Worm (Caenorhabditis elegans) whole organism, L1 larva: ENCODE results near the gene rsa-2.

Source experiments
- C16A3.4 ChIP-seq: fragments of 150-350 bp; optimal IDR thresholded peaks from 2 replicates; lab custom pipeline; 2014; ENCODE audit warnings: missing biosample characterization, missing genetic modification characterization
- C34B4.2 ChIP-seq: sonication (generic microtip); optimal IDR thresholded peaks from 2 replicates; lab custom pipeline; 2017; ENCODE audit warnings: mild to moderate bottlenecking, missing genetic modification characterization, missing compliant biosample characterization
- F16B12.6 ChIP-seq: fragments of 150-350 bp; optimal IDR thresholded peaks from 2 replicates; lab custom pipeline; 2014; ENCODE audit warnings: missing biosample characterization, missing genetic modification characterization
- Y116A8C.19 ChIP-seq: sonication (generic microtip); optimal IDR thresholded peaks from 2 replicates; lab custom pipeline; 2016; ENCODE audit warnings: missing compliant biosample characterization, missing genetic modification characterization, borderline replicate concordance
- blmp-1 ChIP-seq: fragments of 150-350 bp; optimal IDR thresholded peaks from 2 replicates; lab custom pipeline; 2014; ENCODE audit warnings: missing biosample characterization, missing genetic modification characterization
- ceh-8 ChIP-seq: fragments of 200-800 bp; sonication (Bioruptor generic); optimal IDR thresholded peaks from 2 replicates; lab custom pipeline; 2018; ENCODE audit warnings: mild to moderate bottlenecking, missing genetic modification characterization, moderate library complexity, missing compliant biosample characterization
- ceh-90 ChIP-seq: sonication (generic microtip); optimal IDR thresholded peaks from 2 replicates; lab custom pipeline; 2016; ENCODE audit warnings: missing genetic modification characterization, missing compliant biosample characterization
- dpl-1 ChIP-seq, 3 experiments: fragments of 150-350 bp in 2 of 3; sonication (generic microtip) in 1 of 3; optimal IDR thresholded peaks; 2 replicates each; lab custom pipeline; 2014 to 2017; ENCODE audit warnings: missing biosample characterization in 3 of 3, missing genetic modification characterization in 3 of 3, missing genetic modification reagents in 3 of 3
- efl-1 ChIP-seq, 4 experiments: fragments of 150-350 bp; optimal IDR thresholded peaks in 3 of 4; peaks in 1 of 4; 1 replicate in 1 of 4; 2 replicates in 3 of 4; lab custom pipeline; 2014; ENCODE audit warnings: missing biosample characterization in 2 of 4, missing genetic modification characterization in 2 of 4, missing genetic modification reagents in 2 of 4
- egl-13 ChIP-seq: sonication (generic microtip); optimal IDR thresholded peaks from 2 replicates; lab custom pipeline; 2016; ENCODE audit warnings: missing genotype, missing genetic modification reagents, missing genetic modification characterization, missing compliant biosample characterization
- egl-27 ChIP-seq, 2 experiments: fragments of 150-350 bp in 1 of 2; sonication (generic microtip); optimal IDR thresholded peaks; 3 replicates each; lab custom pipeline; 2017 to 2018; ENCODE audit warnings: missing biosample characterization in 2 of 2, missing genetic modification characterization in 2 of 2, missing genetic modification reagents in 2 of 2
- elt-2 ChIP-seq: sonication (generic microtip); optimal IDR thresholded peaks from 2 replicates; lab custom pipeline; 2016; ENCODE audit warnings: missing genetic modification characterization, mild to moderate bottlenecking, inconsistent platforms, missing compliant biosample characterization, missing genetic modification reagents
- elt-3 ChIP-seq, 6 experiments: fragments of 150-350 bp in 1 of 6; sonication (generic microtip); optimal IDR thresholded peaks; 2 replicates each; lab custom pipeline; 2017 to 2018; ENCODE audit warnings: missing biosample characterization in 6 of 6, missing genetic modification characterization in 6 of 6, inconsistent platforms in 1 of 6
- ets-5 ChIP-seq: fragments of 200-800 bp; sonication (Bioruptor generic); IDR thresholded peaks from 2 replicates; pipeline ENCODE4 v1.3.6; 2022; ENCODE audit warnings: missing genetic modification characterization, missing compliant biosample characterization
- fkh-10 ChIP-seq: sonication (generic microtip); optimal IDR thresholded peaks from 2 replicates; lab custom pipeline; 2017; ENCODE audit warnings: missing biosample characterization, missing genetic modification reagents, missing genetic modification characterization
- fkh-8 ChIP-seq: sonication (generic microtip); optimal IDR thresholded peaks from 2 replicates; lab custom pipeline; 2016; ENCODE audit warnings: mild to moderate bottlenecking, missing genetic modification characterization, missing compliant biosample characterization
- hpl-2 ChIP-seq: fragments of 150-350 bp; optimal IDR thresholded peaks from 2 replicates; lab custom pipeline; 2014; ENCODE audit warnings: missing biosample characterization, missing genetic modification reagents, missing genetic modification characterization
- irx-1 ChIP-seq: sonication (generic microtip); optimal IDR thresholded peaks from 2 replicates; lab custom pipeline; 2016; ENCODE audit warnings: missing genetic modification characterization, missing compliant biosample characterization
- isw-1 ChIP-seq: fragments of 200-800 bp; sonication (Bioruptor generic); IDR thresholded peaks from 2 replicates; pipeline ENCODE4 v1.3.6; 2022; ENCODE audit warnings: missing genetic modification characterization, missing compliant biosample characterization
- jun-1 ChIP-seq: fragments of 150-350 bp; optimal IDR thresholded peaks from 2 replicates; lab custom pipeline; 2014; ENCODE audit warnings: missing biosample characterization, missing genetic modification reagents, missing genetic modification characterization
- lin-14 ChIP-seq: fragments of 200-800 bp; sonication (Bioruptor generic); optimal IDR thresholded peaks from 2 replicates; lab custom pipeline; 2018; ENCODE audit warnings: mild to moderate bottlenecking, missing genetic modification characterization, moderate library complexity, missing compliant biosample characterization
- lin-15B ChIP-seq: fragments of 150-350 bp; sonication (generic microtip); optimal IDR thresholded peaks from 3 replicates; lab custom pipeline; 2014; ENCODE audit warnings: missing biosample characterization, missing genetic modification characterization
- lin-35 ChIP-seq, 2 experiments: fragments of 150-350 bp; optimal IDR thresholded peaks; 2 replicates each; lab custom pipeline; 2014; ENCODE audit warnings: missing biosample characterization in 2 of 2, missing genetic modification characterization in 2 of 2, missing genetic modification reagents in 2 of 2
- lin-39 ChIP-seq: fragments of 150-350 bp; optimal IDR thresholded peaks from 2 replicates; lab custom pipeline; 2014; ENCODE audit warnings: missing biosample characterization, missing genetic modification reagents, missing genetic modification characterization
- lsy-2 ChIP-seq, 2 experiments: fragments of 150-350 bp; optimal IDR thresholded peaks; 2 replicates each; lab custom pipeline; 2014; ENCODE audit warnings: missing biosample characterization in 2 of 2, missing genetic modification characterization in 2 of 2
- mdl-1 ChIP-seq, 2 experiments: fragments of 150-350 bp; optimal IDR thresholded peaks; 2 replicates each; lab custom pipeline; 2014 to 2017; ENCODE audit warnings: missing biosample characterization in 2 of 2, missing genetic modification characterization in 2 of 2, inconsistent platforms in 1 of 2
- mep-1 ChIP-seq: fragments of 150-350 bp; optimal IDR thresholded peaks from 2 replicates; lab custom pipeline; 2014; ENCODE audit warnings: missing biosample characterization, missing genetic modification characterization
- nhr-12 ChIP-seq: sonication (generic microtip); optimal IDR thresholded peaks from 2 replicates; lab custom pipeline; 2017; ENCODE audit warnings: missing biosample characterization, missing genetic modification characterization
- nhr-19 ChIP-seq: fragments of 200-800 bp; sonication (Bioruptor generic); conservative IDR thresholded peaks from 2 replicates; pipeline ENCODE4 v1.3.6; 2022; ENCODE audit warnings: missing genetic modification characterization, missing compliant biosample characterization
- nhr-20 ChIP-seq: sonication (generic microtip); optimal IDR thresholded peaks from 2 replicates; lab custom pipeline; 2016; ENCODE audit warnings: mild to moderate bottlenecking, missing genetic modification characterization, missing compliant biosample characterization
- nhr-237 ChIP-seq: fragments of 150-350 bp; optimal IDR thresholded peaks from 2 replicates; lab custom pipeline; 2014; ENCODE audit warnings: missing biosample characterization, missing genetic modification characterization
- nhr-28 ChIP-seq: fragments of 150-350 bp; optimal IDR thresholded peaks from 2 replicates; lab custom pipeline; 2014; ENCODE audit warnings: missing biosample characterization, missing genetic modification characterization
- nhr-71 ChIP-seq: sonication (generic microtip); optimal IDR thresholded peaks from 2 replicates; lab custom pipeline; 2016; ENCODE audit warnings: mild to moderate bottlenecking, missing genetic modification characterization, moderate library complexity, missing compliant biosample characterization
- nhr-76 ChIP-seq: sonication (generic microtip); optimal IDR thresholded peaks from 2 replicates; lab custom pipeline; 2017; ENCODE audit warnings: missing biosample characterization, missing genetic modification characterization
- nhr-84 ChIP-seq: sonication (generic microtip); optimal IDR thresholded peaks from 2 replicates; lab custom pipeline; 2017; ENCODE audit warnings: missing biosample characterization, missing genetic modification characterization
- pax-3 ChIP-seq: fragments of 200-800 bp; sonication (Bioruptor generic); optimal IDR thresholded peaks from 2 replicates; lab custom pipeline; 2018; ENCODE audit warnings: mild to moderate bottlenecking, missing genetic modification characterization, moderate library complexity, missing compliant biosample characterization
- pqm-1 ChIP-seq: sonication (generic microtip); optimal IDR thresholded peaks from 3 replicates; lab custom pipeline; 2017; ENCODE audit warnings: missing biosample characterization, missing genetic modification characterization
- snu-23 ChIP-seq: sonication (generic microtip); optimal IDR thresholded peaks from 2 replicates; lab custom pipeline; 2016; ENCODE audit warnings: missing genetic modification characterization, missing compliant biosample characterization
- tbx-2 ChIP-seq: sonication (generic microtip); optimal IDR thresholded peaks from 2 replicates; lab custom pipeline; 2016; ENCODE audit warnings: missing genetic modification characterization, missing compliant biosample characterization
- tlp-1 ChIP-seq: fragments of 150-350 bp; optimal IDR thresholded peaks from 2 replicates; lab custom pipeline; 2014; ENCODE audit warnings: missing biosample characterization, missing genetic modification characterization
- unc-62 ChIP-seq: fragments of 150-350 bp; optimal IDR thresholded peaks from 2 replicates; lab custom pipeline; 2014; ENCODE audit warnings: missing biosample characterization, missing genetic modification reagents, missing genetic modification characterization
- vab-15 ChIP-seq: sonication (generic microtip); optimal IDR thresholded peaks from 2 replicates; lab custom pipeline; 2017; ENCODE audit warnings: missing genotype, mild to moderate bottlenecking, missing genetic modification characterization, missing compliant biosample characterization
- xbp-1 ChIP-seq: sonication (generic microtip); optimal IDR thresholded peaks from 2 replicates; lab custom pipeline; 2016; ENCODE audit warnings: missing genetic modification characterization, missing compliant biosample characterization
- ztf-11 ChIP-seq, 2 experiments: sonication (generic microtip); optimal IDR thresholded peaks; 2 replicates each; lab custom pipeline; 2016 to 2017; ENCODE audit warnings: missing genetic modification characterization in 2 of 2, missing biosample characterization in 1 of 2, missing compliant biosample characterization in 1 of 2

Gene rsa-2

ce11 chrIII:11054532-11055265, 8.6 kb upstream of the rsa-2 start (continued):
- TF ChIP-seq C16A3.4 (tag; lab: Kevin White, UChicago) = peak; percentile 20
- TF ChIP-seq nhr-20 = peak; percentile 55
- TF ChIP-seq vab-15 = no peak
- peak; percentile 39 for TF ChIP-seq pax-3
- peak; percentile 96 for TF ChIP-seq lin-14 (GFP tag; lab: Kevin White, UChicago)
- TF ChIP-seq mep-1 = peak; percentile 45
- peak; percentile 53 for TF ChIP-seq tbx-2 (tag; lab: Kevin White, UChicago)
- peak; percentile 87 for TF ChIP-seq blmp-1
- peak in 1 of 2 experiments; percentile 48 for TF ChIP-seq mdl-1 (tag; optimal IDR thresholded peaks at IDR 0.05; lab: Kevin White, UChicago)
- TF ChIP-seq fkh-8 (tag; lab: Kevin White, UChicago) = peak; percentile 70
- TF ChIP-seq fkh-10 = peak; percentile 53
- peak; percentile 62 for TF ChIP-seq snu-23 (GFP tag; lab: Kevin White, UChicago)

ce11 chrIII:11059775-11060174, 3.5 kb upstream of the rsa-2 start:
- TF ChIP-seq nhr-19 (GFP tag; lab: Robert Waterston, UW) (no peak), ceh-8 (GFP tag; lab: Kevin White, UChicago) (no peak), lin-14 (GFP tag; lab: Kevin White, UChicago) (peak; percentile 45), ceh-90 (tag; lab: Kevin White, UChicago) (no peak), lin-35 (GFP tag; optimal IDR thresholded peaks at IDR 0.05; lab: Kevin White, UChicago) (peak in 1 of 2 experiments; percentile 37), F16B12.6 (tag; lab: Kevin White, UChicago) (no peak), tlp-1 (tag; lab: Kevin White, UChicago) (no peak), pqm-1 (tag; lab: Kevin White, UChicago) (peak; percentile 3), tbx-2 (tag; lab: Kevin White, UChicago) (no peak), hpl-2 (GFP tag; lab: Kevin White, UChicago) (no peak), dpl-1 (GFP tag; optimal IDR thresholded peaks at IDR 0.05; lab: Kevin White, UChicago) (peak in 2 of 3 experiments; percentile 1 to 15), ztf-11 (tag; optimal IDR thresholded peaks at IDR 0.05; lab: Kevin White, UChicago) (no peak), snu-23 (GFP tag; lab: Kevin White, UChicago) (peak; percentile 8), nhr-12 (no peak), egl-13 (tag; lab: Kevin White, UChicago) (no peak), egl-27 (tag; optimal IDR thresholded peaks at IDR 0.05; lab: Kevin White, UChicago) (no peak), unc-62 (no peak), elt-3 (tag; optimal IDR thresholded peaks at IDR 0.05; lab: Kevin White, UChicago) (peak in 1 of 6 experiments; percentile 49), irx-1 (tag; lab: Kevin White, UChicago) (no peak), jun-1 (tag; lab: Kevin White, UChicago) (no peak), elt-2 (tag; lab: Kevin White, UChicago) (peak; percentile 75), nhr-71 (tag; lab: Kevin White, UChicago) (no peak), isw-1 (GFP tag; lab: Robert Waterston, UW) (no peak), efl-1 (optimal IDR thresholded peaks at IDR 0.05; lab: Kevin White, UChicago) (no peak), efl-1 (GFP tag; optimal IDR thresholded peaks at IDR 0.05 in 1 of 2; lab: Kevin White, UChicago) (peak in 1 of 2 experiments; percentile 19)
- TF ChIP-seq, all 84 proteins: peak for 8

ce11 chrIII:11064576-11064975, 1.3 kb downstream of the rsa-2 start:
- TF ChIP-seq nhr-76 (tag; lab: Kevin White, UChicago) = no peak
- no peak for TF ChIP-seq nhr-28
- no peak for TF ChIP-seq lin-15B (tag; lab: Kevin White, UChicago)
- no peak for TF ChIP-seq C34B4.2 (tag; lab: Kevin White, UChicago)
- no peak for TF ChIP-seq lsy-2 (tag; optimal IDR thresholded peaks at IDR 0.05; lab: Kevin White, UChicago)
- no peak for TF ChIP-seq tbx-2 (tag; lab: Kevin White, UChicago)
- no peak for TF ChIP-seq isw-1 (GFP tag; lab: Robert Waterston, UW)
- no peak for TF ChIP-seq xbp-1
- TF ChIP-seq Y116A8C.19 (tag; lab: Kevin White, UChicago) = no peak
- TF ChIP-seq vab-15 = no peak
- no peak for TF ChIP-seq nhr-84 (tag; lab: Kevin White, UChicago)
- TF ChIP-seq irx-1 (tag; lab: Kevin White, UChicago) = no peak
- no peak for TF ChIP-seq nhr-237 (tag; lab: Kevin White, UChicago)
- TF ChIP-seq lin-39 = no peak
- no peak for TF ChIP-seq ets-5 (GFP tag; lab: Robert Waterston, UW)
